Fruit fly (Drosophila melanogaster) whole organism, prepupa: Measurements from ENCODE around the gene Manf.

Source experiments
- CG11294 ChIP-seq: fragments of 200-800 bp; sonication (Bioruptor generic); IDR thresholded peaks from 2 replicates; pipeline ENCODE4 v1.3.6; 2022; ENCODE audit warnings: missing biosample characterization, missing genetic modification characterization
- CG11902 ChIP-seq: fragments of 200-800 bp; sonication (Bioruptor generic); optimal IDR thresholded peaks from 3 replicates; lab custom pipeline; 2016; ENCODE audit warnings: missing biosample characterization, missing genetic modification characterization
- CG1621 ChIP-seq: fragments of 200-800 bp; sonication (Bioruptor generic); optimal IDR thresholded peaks from 3 replicates; lab custom pipeline; 2018; ENCODE audit warnings: missing biosample characterization, mild to moderate bottlenecking, missing genetic modification characterization
- CG3032 ChIP-seq: fragments of 200-800 bp; optimal IDR thresholded peaks from 2 replicates; lab custom pipeline; 2019; ENCODE audit warnings: missing biosample characterization, mild to moderate bottlenecking, missing genetic modification characterization, moderate library complexity
- CG32006 ChIP-seq: fragments of 200-800 bp; sonication (Bioruptor generic); optimal IDR thresholded peaks from 3 replicates; lab custom pipeline; 2017; ENCODE audit warnings: missing biosample characterization, mild to moderate bottlenecking, missing genetic modification characterization
- CG34406 ChIP-seq: fragments of 200-800 bp; sonication (Bioruptor generic); optimal IDR thresholded peaks from 3 replicates; lab custom pipeline; 2016; ENCODE audit warnings: missing biosample characterization, missing genetic modification characterization
- CG3919 ChIP-seq: fragments of 200-800 bp; sonication (Bioruptor generic); optimal IDR thresholded peaks from 3 replicates; lab custom pipeline; 2016; ENCODE audit warnings: missing biosample characterization, missing genetic modification characterization
- CG4318 ChIP-seq: fragments of 200-800 bp; sonication (Bioruptor generic); optimal IDR thresholded peaks from 3 replicates; lab custom pipeline; 2017; ENCODE audit warnings: missing biosample characterization, mild to moderate bottlenecking, missing genetic modification characterization
- CG6276 ChIP-seq: fragments of 200-800 bp; sonication (Bioruptor generic); optimal IDR thresholded peaks from 2 replicates; lab custom pipeline; 2017; ENCODE audit warnings: missing biosample characterization, mild to moderate bottlenecking, missing genetic modification characterization
- CG6792 ChIP-seq: fragments of 200-800 bp; sonication (Bioruptor generic); optimal IDR thresholded peaks from 3 replicates; lab custom pipeline; 2016; ENCODE audit warnings: missing biosample characterization, missing genetic modification characterization
- CG6854 ChIP-seq: fragments of 200-800 bp; sonication (Bioruptor generic); optimal IDR thresholded peaks from 2 replicates; lab custom pipeline; 2017; ENCODE audit warnings: missing biosample characterization, mild to moderate bottlenecking, missing genetic modification characterization
- CG7368 ChIP-seq: fragments of 200-800 bp; sonication (Bioruptor generic); optimal IDR thresholded peaks from 3 replicates; lab custom pipeline; 2016; ENCODE audit warnings: missing biosample characterization, missing genetic modification characterization
- CG8319 ChIP-seq: fragments of 200-800 bp; sonication (Bioruptor generic); optimal IDR thresholded peaks from 3 replicates; lab custom pipeline; 2016; ENCODE audit warnings: missing biosample characterization, missing genetic modification characterization
- CG8632 ChIP-seq: fragments of 200-800 bp; sonication (Bioruptor generic); optimal IDR thresholded peaks from 3 replicates; lab custom pipeline; 2016; ENCODE audit warnings: missing biosample characterization, missing genetic modification characterization
- Eip75B ChIP-seq: fragments of 200-800 bp; sonication (Bioruptor generic); optimal IDR thresholded peaks from 3 replicates; lab custom pipeline; 2016; ENCODE audit warnings: missing biosample characterization, missing genetic modification characterization
- Ets21C ChIP-seq: fragments of 200-800 bp; sonication (Bioruptor generic); optimal IDR thresholded peaks from 3 replicates; lab custom pipeline; 2016; ENCODE audit warnings: missing biosample characterization, missing genetic modification characterization
- Ets96B ChIP-seq: fragments of 200-800 bp; optimal IDR thresholded peaks from 2 replicates; lab custom pipeline; 2019; ENCODE audit warnings: missing biosample characterization, mild to moderate bottlenecking, missing genetic modification characterization, moderate library complexity
- Hr38 ChIP-seq: sonication (Bioruptor generic); optimal IDR thresholded peaks from 2 replicates; lab custom pipeline; 2016; ENCODE audit warnings: missing biosample characterization, missing genetic modification characterization
- Hr39 ChIP-seq: fragments of 200-800 bp; sonication (Bioruptor generic); optimal IDR thresholded peaks from 2 replicates; lab custom pipeline; 2016; ENCODE audit warnings: missing biosample characterization, missing genetic modification characterization
- OdsH ChIP-seq: fragments of 200-800 bp; sonication (Bioruptor generic); optimal IDR thresholded peaks from 3 replicates; lab custom pipeline; 2016; ENCODE audit warnings: missing biosample characterization, missing genetic modification characterization
- Sox102F ChIP-seq: fragments of 200-800 bp; sonication (Bioruptor generic); optimal IDR thresholded peaks from 2 replicates; lab custom pipeline; 2016; ENCODE audit warnings: missing biosample characterization, mild to moderate bottlenecking, missing genetic modification characterization
- achi ChIP-seq: fragments of 200-800 bp; sonication (Bioruptor generic); optimal IDR thresholded peaks from 3 replicates; lab custom pipeline; 2016; ENCODE audit warnings: missing biosample characterization, missing genetic modification characterization
- acj6 ChIP-seq: fragments of 200-800 bp; sonication (Bioruptor generic); optimal IDR thresholded peaks from 3 replicates; lab custom pipeline; 2016; ENCODE audit warnings: missing biosample characterization, missing genetic modification characterization
- cyc ChIP-seq: fragments of 200-800 bp; sonication (Bioruptor generic); optimal IDR thresholded peaks from 3 replicates; lab custom pipeline; 2016; ENCODE audit warnings: missing biosample characterization, missing genetic modification characterization
- dac ChIP-seq: fragments of 200-800 bp; sonication (Bioruptor generic); optimal IDR thresholded peaks from 2 replicates; lab custom pipeline; 2017; ENCODE audit warnings: missing biosample characterization, mild to moderate bottlenecking, missing genetic modification characterization
- dsx ChIP-seq: fragments of 200-800 bp; optimal IDR thresholded peaks from 3 replicates; lab custom pipeline; 2019; ENCODE audit warnings: missing biosample characterization, mild to moderate bottlenecking, missing genetic modification characterization, moderate library complexity; ENCODE audit not compliant: poor library complexity, severe bottlenecking
- eg ChIP-seq: fragments of 200-800 bp; sonication (Bioruptor generic); IDR thresholded peaks from 3 replicates; pipeline ENCODE4 v1.3.6; 2022; ENCODE audit warnings: missing biosample characterization, missing genetic modification characterization
- fd59A ChIP-seq: fragments of 200-800 bp; sonication (Bioruptor generic); optimal IDR thresholded peaks from 2 replicates; lab custom pipeline; 2017; ENCODE audit warnings: missing biosample characterization, mild to moderate bottlenecking, missing genetic modification characterization, missing genetic modification reagents
- fkh ChIP-seq: fragments of 200-800 bp; sonication (Bioruptor generic); optimal IDR thresholded peaks from 3 replicates; lab custom pipeline; 2017; ENCODE audit warnings: missing biosample characterization, mild to moderate bottlenecking, missing genetic modification characterization, moderate library complexity
- net ChIP-seq: fragments of 200-800 bp; sonication (Bioruptor generic); optimal IDR thresholded peaks from 3 replicates; lab custom pipeline; 2016; ENCODE audit warnings: missing biosample characterization, missing genetic modification characterization
- salr ChIP-seq, 2 experiments: fragments of 200-800 bp; sonication (Bioruptor generic); optimal IDR thresholded peaks; 3 replicates each; lab custom pipeline; 2016 to 2018; ENCODE audit warnings: missing biosample characterization in 2 of 2, missing genetic modification characterization in 2 of 2, mild to moderate bottlenecking in 1 of 2
- ss ChIP-seq, 2 experiments: fragments of 200-800 bp; sonication (Bioruptor generic); optimal IDR thresholded peaks; 2 replicates in 1 of 2; 3 replicates in 1 of 2; lab custom pipeline; 2017 to 2018; ENCODE audit warnings: mild to moderate bottlenecking in 2 of 2, missing biosample characterization in 2 of 2, missing genetic modification characterization in 2 of 2, moderate library complexity in 1 of 2
- svp ChIP-seq: fragments of 200-800 bp; sonication (Bioruptor generic); peaks from one replicate; lab custom pipeline; 2016; ENCODE audit warnings: missing biosample characterization, missing genetic modification characterization
- topi ChIP-seq: fragments of 200-800 bp; sonication (Bioruptor generic); optimal IDR thresholded peaks from 3 replicates; lab custom pipeline; 2016; ENCODE audit warnings: missing biosample characterization, missing genetic modification characterization
- vri ChIP-seq: fragments of 200-800 bp; sonication (Bioruptor generic); optimal IDR thresholded peaks from 3 replicates; lab custom pipeline; 2016; ENCODE audit warnings: missing biosample characterization, mild to moderate bottlenecking, missing genetic modification characterization

The Manf gene

DNA sequence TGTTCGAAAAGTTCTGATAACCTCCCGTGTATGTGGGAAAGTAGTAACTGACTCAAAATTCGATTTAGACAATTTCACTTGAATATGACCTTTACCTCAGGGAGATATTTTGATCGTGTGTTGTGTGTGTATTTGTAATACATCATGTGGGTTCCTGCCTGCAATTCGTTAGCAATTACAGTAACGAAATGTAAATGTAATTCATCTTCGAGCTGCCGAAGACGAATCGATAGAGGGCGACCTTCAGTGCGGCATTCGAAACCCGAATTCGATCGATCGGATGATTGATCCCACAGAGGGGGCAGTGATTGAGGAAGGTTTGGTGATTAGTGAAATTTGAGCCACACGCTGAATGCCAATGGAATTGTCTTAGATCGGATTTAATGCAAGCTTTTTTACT, 21.2 kb downstream of the Manf start, which contains the start of gene CG10317:
Gene CG10317, minus strand, starts transcription at position 101 of the 400 bp plus-strand sequence.
- no peak for TF ChIP-seq CG34406 (GFP tag; lab: Kevin White, UChicago)
- TF ChIP-seq, all 60 proteins: peak for 0

DNA sequence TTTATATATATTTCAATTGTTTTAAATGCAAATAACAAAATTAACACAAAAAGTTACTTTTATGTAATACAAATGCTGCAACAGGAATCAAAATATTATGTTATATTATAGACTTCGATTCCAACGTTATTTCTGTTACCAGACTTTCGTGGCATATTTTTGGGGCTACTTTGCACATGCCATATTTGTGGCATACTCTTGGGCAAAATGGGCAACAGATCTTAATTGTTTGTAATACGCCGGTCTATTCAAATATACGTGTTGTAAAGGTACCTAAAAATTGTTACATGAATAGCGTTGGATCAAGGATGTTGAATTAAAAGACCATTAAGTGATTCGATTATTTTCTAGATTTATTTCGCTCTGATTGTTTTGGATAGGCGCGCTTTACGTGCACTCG, 24.9 kb downstream of the Manf start:
- TF ChIP-seq Hr39 (GFP tag; lab: Kevin White, UChicago) (no peak), svp (GFP tag; lab: Kevin White, UChicago) (peak; percentile 26), CG1621 (tag; lab: Kevin White, UChicago) (no peak), achi (no peak), Ets96B (tag; lab: Kevin White, UChicago) (no peak), CG6792 (GFP tag; lab: Kevin White, UChicago) (no peak), CG8632 (GFP tag; lab: Kevin White, UChicago) (no peak)

DNA sequence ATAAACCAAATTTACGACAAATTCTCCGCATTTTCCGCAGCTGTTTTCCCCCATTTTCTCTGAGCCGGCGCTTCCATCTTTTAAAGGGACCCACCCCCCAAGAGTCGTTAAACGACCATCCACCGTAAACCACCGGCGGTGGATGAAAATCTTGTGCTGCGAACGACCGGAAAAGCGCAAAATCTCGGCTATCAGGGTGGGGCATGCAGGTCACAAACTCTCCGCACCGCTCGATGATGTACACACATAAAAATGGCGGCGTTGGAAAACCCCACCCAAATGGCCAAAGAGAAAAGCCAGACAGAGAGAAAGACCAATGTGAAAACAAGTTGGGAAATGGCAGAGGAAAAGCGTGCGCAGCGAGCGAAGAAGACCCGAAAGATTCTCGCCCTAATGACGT, 36.4 kb downstream of the Manf start:
- TF ChIP-seq CG11294 (GFP tag; lab: Robert Waterston, UW) (no peak), Sox102F (GFP tag; lab: Kevin White, UChicago) (no peak), CG6854 (GFP tag; lab: Kevin White, UChicago) (no peak), Eip75B (GFP tag; lab: Kevin White, UChicago) (no peak), CG6276 (GFP tag; lab: Kevin White, UChicago) (no peak), cyc (GFP tag; lab: Kevin White, UChicago) (no peak), CG3919 (GFP tag; lab: Kevin White, UChicago) (no peak), net (GFP tag; lab: Kevin White, UChicago) (no peak), CG1621 (tag; lab: Kevin White, UChicago) (no peak), topi (GFP tag; lab: Kevin White, UChicago) (no peak), CG3032 (tag; lab: Kevin White, UChicago) (no peak), CG4318 (GFP tag; lab: Kevin White, UChicago) (no peak), salr (GFP tag; optimal IDR thresholded peaks at IDR 0.05; lab: Kevin White, UChicago) (no peak), Ets21C (GFP tag; lab: Kevin White, UChicago) (no peak), acj6 (GFP tag; lab: Kevin White, UChicago) (no peak), CG7368 (GFP tag; lab: Kevin White, UChicago) (no peak), svp (GFP tag; lab: Kevin White, UChicago) (no peak), CG6792 (GFP tag; lab: Kevin White, UChicago) (no peak)

dm6 chr3R:16387039-16387438, 37.8 kb downstream of the Manf start:
- TF ChIP-seq CG7368 (GFP tag; lab: Kevin White, UChicago), result no peak
- no peak for TF ChIP-seq Sox102F (GFP tag; lab: Kevin White, UChicago)
- TF ChIP-seq achi, result no peak
- TF ChIP-seq CG1621 (tag; lab: Kevin White, UChicago), result no peak
- TF ChIP-seq dsx (GFP tag; lab: Kevin White, UChicago), result peak; percentile 17
- TF ChIP-seq acj6 (GFP tag; lab: Kevin White, UChicago), result no peak
- no peak for TF ChIP-seq CG4318 (GFP tag; lab: Kevin White, UChicago)
- TF ChIP-seq vri (GFP tag; lab: Kevin White, UChicago), result no peak
- no peak for TF ChIP-seq Hr39 (GFP tag; lab: Kevin White, UChicago)
- no peak for TF ChIP-seq CG6854 (GFP tag; lab: Kevin White, UChicago)
- no peak for TF ChIP-seq eg (GFP tag; lab: Robert Waterston, UW)
- no peak for TF ChIP-seq svp (GFP tag; lab: Kevin White, UChicago)
- TF ChIP-seq ss (GFP tag; optimal IDR thresholded peaks at IDR 0.05; lab: Kevin White, UChicago), result peak; percentile 17 to 94
- no peak for TF ChIP-seq CG8319
- TF ChIP-seq CG8632 (GFP tag; lab: Kevin White, UChicago), result no peak

dm6 chr3R:16389117-16389516, 39.9 kb downstream of the Manf start:
- TF ChIP-seq dsx (GFP tag; lab: Kevin White, UChicago) (no peak), CG3919 (GFP tag; lab: Kevin White, UChicago) (no peak), CG7368 (GFP tag; lab: Kevin White, UChicago) (no peak), OdsH (no peak), dac (no peak), CG32006 (GFP tag; lab: Kevin White, UChicago) (no peak), fkh (GFP tag; lab: Kevin White, UChicago) (no peak), topi (GFP tag; lab: Kevin White, UChicago) (no peak), CG11902 (no peak), fd59A (no peak), achi (no peak), CG8632 (GFP tag; lab: Kevin White, UChicago) (no peak), Hr38 (GFP tag; lab: Kevin White, UChicago) (no peak), Ets96B (tag; lab: Kevin White, UChicago) (no peak)
